Worm (Caenorhabditis elegans): ENCODE results near the gene C36B7.2.

DNA sequence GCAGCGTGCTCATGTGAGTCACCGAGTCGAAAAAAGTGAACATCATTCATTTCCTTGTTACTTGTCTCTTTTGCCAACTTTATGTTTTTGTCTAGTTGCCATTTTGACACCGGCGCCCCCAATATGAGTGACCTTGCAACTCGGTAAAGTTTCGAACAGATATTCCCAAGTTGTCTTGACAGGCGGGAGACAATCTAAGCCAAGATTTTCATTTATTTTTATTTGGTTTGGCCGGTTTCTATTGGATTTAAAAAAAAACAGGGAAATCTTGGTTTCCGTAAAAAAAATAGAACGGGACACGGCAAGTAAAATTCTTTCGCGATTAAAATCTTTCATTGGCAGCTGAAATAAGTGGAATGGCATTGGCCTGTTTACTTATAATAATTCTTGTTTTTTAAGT is 25.0 kb downstream of the C36B7.2 start:
- no peak for TF ChIP-seq nhr-11 (tag; optimal IDR thresholded peaks at IDR 0.05)
- no peak for TF ChIP-seq nhr-12 (tag; optimal IDR thresholded peaks at IDR 0.05)
- no peak for TF ChIP-seq nhr-77 (tag; optimal IDR thresholded peaks at IDR 0.05)
